Worm (Caenorhabditis elegans): ENCODE measurements around the gene dhcr-7.
A peak's percentile ranks its signal among the peaks of the same experiment; 100 is the strongest.
"Not testable (repeated sequence)": the region's sequence is repeated elsewhere in the genome, so short reads cannot be mapped to it uniquely, and the experiment has no call there.

The dhcr-7 gene

DNA sequence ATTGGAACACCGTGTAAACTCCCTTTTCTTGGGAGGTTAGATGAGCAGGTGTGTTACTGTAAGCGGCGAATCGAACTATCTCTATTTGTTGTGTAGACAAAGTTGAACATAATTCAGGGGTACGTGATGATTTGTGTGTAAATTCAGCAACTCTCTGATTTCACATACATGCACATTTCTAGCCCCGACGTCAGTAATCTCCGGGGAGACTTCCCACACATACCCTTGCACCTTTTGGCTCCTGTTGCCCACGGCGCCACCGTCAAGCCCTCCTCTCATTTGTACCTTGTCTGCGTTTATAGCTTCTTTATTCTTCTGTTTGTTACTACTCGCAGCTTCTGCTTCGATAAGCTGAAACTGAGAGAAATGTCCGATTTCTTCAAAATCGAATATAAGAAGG lies 33.7 kb upstream of the dhcr-7 start, which contains the start of gene Y38H6C.25:
Gene Y38H6C.25 (plus strand): TSS at position 301 of the 400 bp plus-strand sequence.
- TF ChIP-seq nhr-11 (tag; optimal IDR thresholded peaks at IDR 0.05) = no peak
- no peak for TF ChIP-seq lin-13 (GFP tag; optimal IDR thresholded peaks at IDR 0.05)
- TF ChIP-seq aly-2 (tag; optimal IDR thresholded peaks at IDR 0.05) = no peak
- no peak for TF ChIP-seq R02D3.7 (tag; optimal IDR thresholded peaks at IDR 0.05)
- TF ChIP-seq lin-39 (tag; optimal IDR thresholded peaks at IDR 0.05) = no peak
- no peak for TF ChIP-seq egl-27 (tag; optimal IDR thresholded peaks at IDR 0.05)
- TF ChIP-seq unc-55 (GFP tag; optimal IDR thresholded peaks at IDR 0.05) = no peak
- TF ChIP-seq alr-1 (tag; optimal IDR thresholded peaks at IDR 0.05) = no peak
- TF ChIP-seq C34F6.9 (tag; optimal IDR thresholded peaks at IDR 0.05) = no peak
- TF ChIP-seq F13H6.1 (tag; optimal IDR thresholded peaks at IDR 0.05) = no peak
- TF ChIP-seq ama-1 (optimal IDR thresholded peaks at IDR 0.05) = no peak

DNA sequence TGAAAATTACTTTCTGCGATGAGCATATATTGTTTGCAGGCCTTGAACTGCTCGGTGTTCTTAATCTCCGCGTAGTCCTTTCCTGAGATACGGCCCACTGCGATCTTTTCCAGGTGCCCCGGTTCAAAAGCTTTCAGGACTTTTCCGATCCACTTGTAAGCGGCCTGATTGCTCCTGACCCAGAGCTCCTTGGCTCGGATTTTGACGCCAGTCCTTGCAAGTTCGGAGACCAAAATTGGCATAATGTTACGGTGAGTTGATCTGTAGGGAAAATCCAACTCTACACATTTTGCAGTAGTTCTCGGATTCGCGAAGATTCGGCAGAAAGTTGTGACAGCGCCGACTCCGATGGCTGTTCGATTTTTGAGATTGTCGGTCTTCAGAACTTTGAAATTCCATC lies 31.8 kb upstream of the dhcr-7 start:
- TF ChIP-seq blmp-1 (tag; optimal IDR thresholded peaks at IDR 0.05; ENCODE audit: insufficient read depth) (no peak), alr-1 (tag; optimal IDR thresholded peaks at IDR 0.05) (no peak), aly-2 (tag; optimal IDR thresholded peaks at IDR 0.05) (no peak), unc-55 (GFP tag; optimal IDR thresholded peaks at IDR 0.05) (no peak), lsy-2 (tag; optimal IDR thresholded peaks at IDR 0.05) (no peak), ztf-11 (tag; optimal IDR thresholded peaks at IDR 0.05) (no peak), ztf-4 (tag; optimal IDR thresholded peaks at IDR 0.05) (no peak), sma-3 (GFP tag; optimal IDR thresholded peaks at IDR 0.05) (no peak), nhr-6 (tag; optimal IDR thresholded peaks at IDR 0.05) (no peak)

DNA sequence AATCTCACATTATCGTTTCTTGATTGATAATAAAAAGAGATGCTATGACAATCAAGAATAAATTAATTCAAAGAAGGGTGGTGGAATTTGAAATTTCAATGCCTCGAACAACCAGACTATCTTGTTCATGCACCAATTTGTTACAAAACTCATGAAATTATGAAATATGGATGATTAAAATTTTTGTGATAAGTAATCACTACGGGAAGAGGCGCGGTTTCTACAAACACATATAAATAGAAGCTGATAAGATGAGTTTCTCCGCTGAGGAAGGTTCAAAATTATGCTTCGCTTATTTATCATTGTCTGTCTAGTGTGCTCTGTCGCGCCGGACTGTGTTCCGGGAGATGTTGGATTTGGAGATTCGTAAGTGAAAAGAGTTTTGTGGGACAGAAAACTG lies 29.3 kb upstream of the dhcr-7 start:
- TF ChIP-seq lin-39 (tag; optimal IDR thresholded peaks at IDR 0.05) (no peak), fos-1 (tag; optimal IDR thresholded peaks at IDR 0.05) (peak; percentile 63), nhr-6 (tag; optimal IDR thresholded peaks at IDR 0.05) (no peak), aly-2 (tag; optimal IDR thresholded peaks at IDR 0.05) (no peak)

DNA sequence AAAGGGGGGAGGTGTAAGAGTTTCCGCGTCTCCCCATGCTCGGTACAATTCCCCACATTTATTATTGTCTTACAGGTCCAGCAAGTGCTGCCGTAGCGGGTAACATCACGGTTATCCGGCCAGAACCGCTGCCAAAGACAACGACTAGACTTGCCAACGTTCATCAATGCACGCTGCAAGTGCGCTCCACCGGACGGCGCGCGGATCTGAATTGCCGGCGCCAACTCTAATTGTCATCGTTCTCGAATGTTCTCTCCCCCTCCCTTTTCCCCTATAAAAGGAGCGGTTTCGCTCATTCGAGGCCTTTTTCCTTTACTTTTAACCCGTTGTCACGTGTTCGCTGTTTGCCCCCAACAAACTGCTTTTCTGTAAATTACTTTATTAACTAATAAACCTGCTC lies 28.5 kb upstream of the dhcr-7 start, which contains the start of gene Y38H6C.8:
Gene Y38H6C.8 (plus strand): TSS at position 301 of the 400 bp plus-strand sequence.
- TF ChIP-seq lsy-2, crh-2, aly-2 (tag; optimal IDR thresholded peaks at IDR 0.05): not testable (repeated sequence)

DNA sequence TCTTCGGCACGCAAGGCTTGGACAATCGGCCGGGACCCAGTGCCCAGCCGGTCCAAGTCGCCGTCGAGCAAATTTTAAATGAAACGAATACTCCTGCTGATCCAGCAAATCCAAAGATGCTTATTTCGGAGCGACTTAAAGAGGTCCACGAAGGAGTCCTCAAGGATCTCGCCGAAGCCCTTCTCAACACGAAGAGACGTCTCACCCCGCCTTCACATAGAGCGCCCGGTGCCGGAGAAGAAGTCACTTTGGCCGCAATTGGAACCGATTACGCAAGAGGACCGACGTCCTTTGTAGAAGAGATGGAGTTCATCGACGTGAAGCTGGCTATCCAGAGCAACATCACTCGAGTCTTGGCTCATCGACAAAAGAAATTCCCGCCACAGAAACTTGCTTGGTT lies 24.2 kb upstream of the dhcr-7 start:
- TF ChIP-seq sma-3 (GFP tag; optimal IDR thresholded peaks at IDR 0.05) (no peak), snpc-4 (tag; optimal IDR thresholded peaks at IDR 0.05) (no peak), ama-1 (optimal IDR thresholded peaks at IDR 0.05) (no peak), nhr-77 (tag; optimal IDR thresholded peaks at IDR 0.05) (no peak), Y55F3AM.14 (GFP tag; optimal IDR thresholded peaks at IDR 0.05) (no peak), nhr-6 (tag; optimal IDR thresholded peaks at IDR 0.05) (no peak), nhr-11 (tag; optimal IDR thresholded peaks at IDR 0.05) (no peak), ceh-82 (tag; optimal IDR thresholded peaks at IDR 0.05) (no peak), crh-2 (tag; optimal IDR thresholded peaks at IDR 0.05) (no peak)

DNA sequence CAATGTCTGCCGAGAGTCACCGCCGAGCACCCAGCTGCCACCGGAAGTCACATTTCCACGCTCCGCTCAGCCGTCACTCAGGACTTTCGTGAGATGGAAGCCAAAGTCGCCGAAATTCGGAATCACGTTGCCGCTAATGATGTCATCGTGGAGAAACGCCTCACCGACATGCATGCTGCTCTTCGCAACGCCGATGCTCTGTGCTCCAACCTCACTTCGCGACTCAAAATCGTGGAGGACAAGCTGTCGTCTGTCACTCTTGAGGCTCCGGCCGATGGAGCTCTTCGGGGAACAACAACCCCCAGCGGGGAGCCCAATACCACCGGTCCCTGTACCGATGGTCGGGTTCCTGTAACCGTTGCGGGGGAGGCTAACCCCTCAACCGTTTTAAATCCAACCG lies 21.4 kb upstream of the dhcr-7 start:
- TF ChIP-seq nhr-77 (tag; optimal IDR thresholded peaks at IDR 0.05) (no peak), nhr-23 (tag; optimal IDR thresholded peaks at IDR 0.05) (no peak), Y55F3AM.14 (GFP tag; optimal IDR thresholded peaks at IDR 0.05) (no peak)

DNA sequence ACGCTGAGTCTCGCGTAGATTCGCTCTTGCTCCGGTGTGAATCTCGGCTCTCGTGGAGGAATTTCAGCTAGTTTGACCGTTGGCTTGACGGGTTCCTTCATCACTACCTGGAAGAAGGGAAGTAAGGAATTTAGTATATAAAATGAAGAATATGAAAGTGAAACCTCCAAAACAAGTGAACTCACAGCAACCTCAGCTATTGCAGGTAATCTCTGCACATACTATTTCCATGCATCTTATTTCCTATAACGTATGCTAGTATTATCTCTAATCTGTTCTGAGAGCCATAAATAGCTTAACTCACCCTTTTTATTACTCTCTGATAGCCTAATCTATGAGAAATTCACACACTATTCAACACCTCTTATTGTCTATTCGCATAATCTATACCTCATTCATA lies 19.8 kb upstream of the dhcr-7 start, which contains the start of gene Y38H6C.4:
Gene Y38H6C.4 (minus strand): TSS at position 101 of the 400 bp plus-strand sequence.
- TF ChIP-seq fos-1 (tag; optimal IDR thresholded peaks at IDR 0.05) (no peak), mbf-1 (tag; optimal IDR thresholded peaks at IDR 0.05) (no peak), ceh-82 (tag; optimal IDR thresholded peaks at IDR 0.05) (no peak), mdl-1 (tag; optimal IDR thresholded peaks at IDR 0.05) (no peak), R02D3.7 (tag; optimal IDR thresholded peaks at IDR 0.05) (no peak), F13H6.1 (tag; optimal IDR thresholded peaks at IDR 0.05) (no peak), nhr-12 (tag; optimal IDR thresholded peaks at IDR 0.05) (no peak), nhr-77 (tag; optimal IDR thresholded peaks at IDR 0.05) (no peak)

DNA sequence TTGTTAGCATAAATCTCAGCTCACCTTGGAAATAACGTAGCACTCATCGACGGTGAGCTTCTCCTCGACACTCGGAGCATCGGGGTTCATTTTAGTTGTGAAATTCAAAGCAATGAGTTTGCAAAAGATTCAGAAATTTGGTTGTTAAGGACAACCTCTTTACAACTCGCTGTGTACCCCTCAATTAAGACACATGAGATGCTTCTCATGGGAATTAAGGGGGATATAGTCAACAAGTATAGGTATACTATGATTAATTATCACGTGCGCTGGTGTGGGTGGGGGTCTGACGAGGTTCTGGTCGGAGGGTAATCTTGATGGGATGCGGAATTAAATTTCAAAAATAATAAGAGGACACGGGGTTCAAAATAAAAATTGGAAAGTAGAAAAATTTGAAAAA lies 15.2 kb upstream of the dhcr-7 start, which contains the start of gene dct-14:
Gene dct-14 (minus strand): TSS at position 101 of the 400 bp plus-strand sequence.
- TF ChIP-seq sem-4 (tag; optimal IDR thresholded peaks at IDR 0.05) (no peak), nhr-129 (tag; optimal IDR thresholded peaks at IDR 0.05) (no peak), egl-27 (tag; optimal IDR thresholded peaks at IDR 0.05) (no peak), nhr-237 (tag; optimal IDR thresholded peaks at IDR 0.05) (no peak), Y55F3AM.14 (GFP tag; optimal IDR thresholded peaks at IDR 0.05) (no peak), F13H6.1 (tag; optimal IDR thresholded peaks at IDR 0.05) (no peak), mdl-1 (tag; optimal IDR thresholded peaks at IDR 0.05) (no peak), crh-2 (tag; optimal IDR thresholded peaks at IDR 0.05) (no peak), unc-62 (GFP tag; optimal IDR thresholded peaks at IDR 0.05) (no peak), elt-3 (tag; optimal IDR thresholded peaks at IDR 0.05) (no peak), nhr-25 (tag; optimal IDR thresholded peaks at IDR 0.05) (no peak), mab-5 (tag; optimal IDR thresholded peaks at IDR 0.05) (no peak), sma-9 (GFP tag; optimal IDR thresholded peaks at IDR 0.05) (no peak), sma-9 (tag; optimal IDR thresholded peaks at IDR 0.05) (no peak), skn-1 (tag; optimal IDR thresholded peaks at IDR 0.05) (no peak), sma-3 (GFP tag; optimal IDR thresholded peaks at IDR 0.05) (no peak)
